Fruit fly (Drosophila melanogaster): Measurements from ENCODE around the gene CG2991.

The CG2991 gene

DNA sequence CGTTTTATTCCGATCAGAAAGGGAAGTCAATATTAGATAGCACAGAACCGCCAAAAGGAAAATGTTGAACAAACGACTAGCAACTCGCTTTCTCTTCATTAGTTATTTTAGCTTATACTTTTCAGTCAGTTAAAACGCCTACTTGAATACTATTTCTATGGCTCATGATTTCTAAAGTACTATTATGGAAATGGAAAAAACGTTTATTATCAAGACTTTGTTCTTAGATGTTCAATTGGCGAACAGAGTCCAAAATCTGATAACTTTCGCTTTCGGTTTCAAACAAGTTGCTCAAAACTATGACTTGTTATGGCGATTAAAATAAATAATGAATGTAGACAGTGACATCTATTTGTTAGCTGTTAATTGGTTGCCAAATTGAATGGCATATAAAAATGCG is 31.6 kb upstream of the CG2991 start, which contains the start of gene CG3123:
Gene CG3123 (minus strand): TSS at position 101 of the 400 bp plus-strand sequence.
- TF ChIP-seq btn (GFP tag; optimal IDR thresholded peaks at IDR 0.05), result no peak
- TF ChIP-seq Blimp-1 (GFP tag; optimal IDR thresholded peaks at IDR 0.05), result peak; percentile 1
- TF ChIP-seq CG30431 (GFP tag; optimal IDR thresholded peaks at IDR 0.05), result no peak

DNA sequence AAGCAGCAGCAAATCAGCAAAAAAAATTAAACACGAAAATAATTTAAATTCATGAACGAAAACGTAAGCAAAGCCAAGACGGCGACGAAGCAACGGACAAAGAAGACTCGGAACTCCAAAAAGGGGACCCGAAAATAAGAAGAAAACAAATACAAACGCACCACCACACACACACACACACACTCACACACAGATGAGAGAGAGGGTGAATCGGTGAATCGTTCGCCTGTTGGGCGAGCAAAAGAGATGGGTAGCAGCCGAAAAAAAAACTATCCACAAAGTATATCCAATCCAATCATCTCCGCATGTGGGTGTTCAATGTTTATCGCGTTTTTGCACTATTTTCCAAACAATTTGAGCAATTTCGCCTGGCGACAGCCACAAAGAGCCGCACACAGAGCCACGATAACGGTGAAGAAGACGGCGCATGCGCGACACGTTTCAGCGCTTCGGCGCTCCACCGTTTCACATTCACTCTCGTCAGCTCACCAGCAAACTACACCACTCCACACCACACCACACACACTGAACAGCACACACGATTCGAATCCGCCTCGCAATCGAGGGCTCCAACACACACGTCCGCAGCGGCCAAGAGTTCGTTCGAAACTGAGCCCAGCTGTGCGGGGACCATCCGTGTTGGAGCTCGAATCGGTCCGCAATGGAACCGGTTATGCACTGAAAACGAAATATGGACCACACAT is 27.2 kb upstream of the CG2991 start, which contains the start of gene Duox:
Gene Duox (minus strand): TSS at position 612 of the 704 bp plus-strand sequence.
- TF ChIP-seq CG2678 (tag; optimal IDR thresholded peaks at IDR 0.05) (no peak), CG9609 (GFP tag; optimal IDR thresholded peaks at IDR 0.05) (peak; percentile 48), Opbp (GFP tag; IDR thresholded peaks at IDR 0.05; ENCODE audit: partially characterized antibody) (peak; percentile 48; the same call in 1 of the 3 replicates), z (GFP tag; IDR thresholded peaks at IDR 0.05) (no peak), CG8281 (tag; optimal IDR thresholded peaks at IDR 0.05) (no peak), dm (GFP tag; optimal IDR thresholded peaks at IDR 0.05) (peak; percentile 14), zen2 (GFP tag; IDR thresholded peaks at IDR 0.05; ENCODE audit: partially characterized antibody) (peak; percentile 35; the same call in 2 of the 3 replicates), CG8290 (GFP tag; optimal IDR thresholded peaks at IDR 0.05) (no peak), CG8290 (tag; optimal IDR thresholded peaks at IDR 0.05) (peak in 1 of 2 experiments; percentile 54), vfl (GFP tag; optimal IDR thresholded peaks at IDR 0.05) (no peak), knrl (GFP tag; IDR thresholded peaks at IDR 0.05; ENCODE audit: partially characterized antibody) (no peak), CG3163 (GFP tag; optimal IDR thresholded peaks at IDR 0.05) (no peak), Bgb (GFP tag; IDR thresholded peaks at IDR 0.05; ENCODE audit: partially characterized antibody) (peak; percentile 21; the same call in 1 of the 2 replicates), Ets97D (GFP tag; optimal IDR thresholded peaks at IDR 0.05) (no peak), Ets65A (GFP tag) (no peak), aop (GFP tag; IDR thresholded peaks at IDR 0.05) (0 out of 2 replicates have a peak, but pooled peaks have one; percentile 11), CG4360 (GFP tag; IDR thresholded peaks at IDR 0.05) (peak; percentile 27; the same call in 1 of the 2 replicates), CG5180 (GFP tag; optimal IDR thresholded peaks at IDR 0.05) (peak; percentile 90), CG34224 (GFP tag; IDR thresholded peaks at IDR 0.05; ENCODE audit: partially characterized antibody) (0 out of 3 replicates have a peak, but pooled peaks have one; percentile 15), prd (optimal IDR thresholded peaks at IDR 0.05) (no peak), prd (GFP tag; IDR thresholded peaks at IDR 0.05) (no peak), CG11456 (GFP tag; IDR thresholded peaks at IDR 0.05) (0 out of 3 replicates have a peak, but pooled peaks have one; percentile 3), Ptx1 (GFP tag; IDR thresholded peaks at IDR 0.05) (no peak), crol (GFP tag; IDR thresholded peaks at IDR 0.05) (peak; percentile 46; the same call in 1 of the 2 replicates), E2f2 (GFP tag; IDR thresholded peaks at IDR 0.05) (no peak), Hr78 (GFP tag; optimal IDR thresholded peaks at IDR 0.05) (no peak), YL-1 (GFP tag; optimal IDR thresholded peaks at IDR 0.05) (no peak), bbx (GFP tag; IDR thresholded peaks at IDR 0.05; ENCODE audit: partially characterized antibody) (0 out of 2 replicates have a peak, but pooled peaks have one; percentile 10), CG1832 (GFP tag; optimal IDR thresholded peaks at IDR 0.05) (peak; percentile 20), CG13775 (GFP tag; optimal IDR thresholded peaks at IDR 0.05) (no peak), unc-4 (GFP tag; IDR thresholded peaks at IDR 0.05; ENCODE audit: partially characterized antibody) (0 out of 2 replicates have a peak, but pooled peaks have one; percentile 18), Kr (GFP tag; optimal IDR thresholded peaks at IDR 0.05) (no peak), cg (GFP tag; optimal IDR thresholded peaks at IDR 0.05) (peak; percentile 87), fru (optimal IDR thresholded peaks at IDR 0.05) (no peak), HLHmδ (GFP tag; optimal IDR thresholded peaks at IDR 0.05) (peak; percentile 84), chinmo (GFP tag; IDR thresholded peaks at IDR 0.05; ENCODE audit: partially characterized antibody) (peak; percentile 84; the same call in 1 of the 4 replicates), maf-S (GFP tag; optimal IDR thresholded peaks at IDR 0.05) (no peak), trem (tag; optimal IDR thresholded peaks at IDR 0.05) (no peak), nau (GFP tag; optimal IDR thresholded peaks at IDR 0.05) (no peak), Trl (optimal IDR thresholded peaks at IDR 0.05) (peak; percentile 10 to 42), Trl (GFP tag; optimal IDR thresholded peaks at IDR 0.05) (no peak), Hmx (GFP tag; optimal IDR thresholded peaks at IDR 0.05) (no peak), Dll (GFP tag; IDR thresholded peaks at IDR 0.05; ENCODE audit: partially characterized antibody) (no peak), CG1024 (GFP tag; IDR thresholded peaks at IDR 0.05) (no peak)

All from whole organism, embryonic.